Worm (Caenorhabditis elegans) whole organism, L1 larva: ENCODE data around the gene epg-5.

Experiments
- C04F5.9 ChIP-seq: sonication (generic microtip); optimal IDR thresholded peaks from 2 replicates; lab custom pipeline; 2016; ENCODE audit warnings: missing genetic modification characterization, missing compliant biosample characterization
- C34B4.2 ChIP-seq: sonication (generic microtip); optimal IDR thresholded peaks from 2 replicates; lab custom pipeline; 2017; ENCODE audit warnings: mild to moderate bottlenecking, missing genetic modification characterization, missing compliant biosample characterization
- F16B12.6 ChIP-seq: fragments of 150-350 bp; optimal IDR thresholded peaks from 2 replicates; lab custom pipeline; 2014; ENCODE audit warnings: missing biosample characterization, missing genetic modification characterization
- blmp-1 ChIP-seq: fragments of 150-350 bp; optimal IDR thresholded peaks from 2 replicates; lab custom pipeline; 2014; ENCODE audit warnings: missing biosample characterization, missing genetic modification characterization
- ceh-82 ChIP-seq, 3 experiments: fragments of 150-350 bp in 1 of 3; sonication (generic microtip) in 2 of 3; optimal IDR thresholded peaks; 2 replicates each; lab custom pipeline; 2014 to 2017; ENCODE audit warnings: missing biosample characterization in 3 of 3, missing genetic modification characterization in 3 of 3
- ces-1 ChIP-seq: fragments of 150-350 bp; optimal IDR thresholded peaks from 2 replicates; lab custom pipeline; 2014; ENCODE audit warnings: missing biosample characterization, missing genetic modification reagents, missing genetic modification characterization
- dpl-1 ChIP-seq, 3 experiments: fragments of 150-350 bp in 2 of 3; sonication (generic microtip) in 1 of 3; optimal IDR thresholded peaks; 2 replicates each; lab custom pipeline; 2014 to 2017; ENCODE audit warnings: missing biosample characterization in 3 of 3, missing genetic modification characterization in 3 of 3, missing genetic modification reagents in 3 of 3
- dsc-1 ChIP-seq: sonication (generic microtip); optimal IDR thresholded peaks from 2 replicates; lab custom pipeline; 2016; ENCODE audit warnings: mild to moderate bottlenecking, missing genetic modification characterization, missing compliant biosample characterization
- efl-1 ChIP-seq, 4 experiments: fragments of 150-350 bp; optimal IDR thresholded peaks in 3 of 4; peaks in 1 of 4; 1 replicate in 1 of 4; 2 replicates in 3 of 4; lab custom pipeline; 2014; ENCODE audit warnings: missing biosample characterization in 2 of 4, missing genetic modification characterization in 2 of 4, missing genetic modification reagents in 2 of 4
- elt-3 ChIP-seq, 6 experiments: fragments of 150-350 bp in 1 of 6; sonication (generic microtip); optimal IDR thresholded peaks; 2 replicates each; lab custom pipeline; 2017 to 2018; ENCODE audit warnings: missing biosample characterization in 6 of 6, missing genetic modification characterization in 6 of 6, inconsistent platforms in 1 of 6
- fkh-4 ChIP-seq: sonication (generic microtip); optimal IDR thresholded peaks from 2 replicates; lab custom pipeline; 2016; ENCODE audit warnings: missing compliant biosample characterization, missing genetic modification characterization, borderline replicate concordance
- fos-1 ChIP-seq: fragments of 150-350 bp; optimal IDR thresholded peaks from 2 replicates; lab custom pipeline; 2014; ENCODE audit warnings: missing biosample characterization, missing genetic modification characterization
- hlh-4 ChIP-seq: sonication (generic microtip); optimal IDR thresholded peaks from 2 replicates; lab custom pipeline; 2016; ENCODE audit warnings: mild to moderate bottlenecking, missing genetic modification characterization, missing compliant biosample characterization
- hpl-2 ChIP-seq: fragments of 150-350 bp; optimal IDR thresholded peaks from 2 replicates; lab custom pipeline; 2014; ENCODE audit warnings: missing biosample characterization, missing genetic modification reagents, missing genetic modification characterization
- irx-1 ChIP-seq: sonication (generic microtip); optimal IDR thresholded peaks from 2 replicates; lab custom pipeline; 2016; ENCODE audit warnings: missing genetic modification characterization, missing compliant biosample characterization
- isw-1 ChIP-seq: fragments of 200-800 bp; sonication (Bioruptor generic); IDR thresholded peaks from 2 replicates; pipeline ENCODE4 v1.3.6; 2022; ENCODE audit warnings: missing genetic modification characterization, missing compliant biosample characterization
- lin-14 ChIP-seq: fragments of 200-800 bp; sonication (Bioruptor generic); optimal IDR thresholded peaks from 2 replicates; lab custom pipeline; 2018; ENCODE audit warnings: mild to moderate bottlenecking, missing genetic modification characterization, moderate library complexity, missing compliant biosample characterization
- lin-35 ChIP-seq, 2 experiments: fragments of 150-350 bp; optimal IDR thresholded peaks; 2 replicates each; lab custom pipeline; 2014; ENCODE audit warnings: missing biosample characterization in 2 of 2, missing genetic modification characterization in 2 of 2, missing genetic modification reagents in 2 of 2
- lsy-2 ChIP-seq, 2 experiments: fragments of 150-350 bp; optimal IDR thresholded peaks; 2 replicates each; lab custom pipeline; 2014; ENCODE audit warnings: missing biosample characterization in 2 of 2, missing genetic modification characterization in 2 of 2
- mdl-1 ChIP-seq, 2 experiments: fragments of 150-350 bp; optimal IDR thresholded peaks; 2 replicates each; lab custom pipeline; 2014 to 2017; ENCODE audit warnings: missing biosample characterization in 2 of 2, missing genetic modification characterization in 2 of 2, inconsistent platforms in 1 of 2
- nhr-12 ChIP-seq: sonication (generic microtip); optimal IDR thresholded peaks from 2 replicates; lab custom pipeline; 2017; ENCODE audit warnings: missing biosample characterization, missing genetic modification characterization
- nhr-19 ChIP-seq: fragments of 200-800 bp; sonication (Bioruptor generic); conservative IDR thresholded peaks from 2 replicates; pipeline ENCODE4 v1.3.6; 2022; ENCODE audit warnings: missing genetic modification characterization, missing compliant biosample characterization
- nhr-20 ChIP-seq: sonication (generic microtip); optimal IDR thresholded peaks from 2 replicates; lab custom pipeline; 2016; ENCODE audit warnings: mild to moderate bottlenecking, missing genetic modification characterization, missing compliant biosample characterization
- nhr-47 ChIP-seq: sonication (generic microtip); optimal IDR thresholded peaks from 2 replicates; lab custom pipeline; 2016; ENCODE audit warnings: mild to moderate bottlenecking, missing genetic modification characterization, moderate library complexity, missing compliant biosample characterization
- nhr-71 ChIP-seq: sonication (generic microtip); optimal IDR thresholded peaks from 2 replicates; lab custom pipeline; 2016; ENCODE audit warnings: mild to moderate bottlenecking, missing genetic modification characterization, moderate library complexity, missing compliant biosample characterization
- nhr-85 ChIP-seq: sonication (generic microtip); peaks from one replicate; lab custom pipeline; 2016; ENCODE audit warnings: missing genetic modification characterization, inconsistent platforms, missing compliant biosample characterization
- nhr-90 ChIP-seq: sonication (generic microtip); optimal IDR thresholded peaks from 2 replicates; lab custom pipeline; 2016; ENCODE audit warnings: mild to moderate bottlenecking, missing genetic modification characterization, missing compliant biosample characterization; ENCODE audit not compliant: poor library complexity
- pag-3 ChIP-seq: sonication (generic microtip); optimal IDR thresholded peaks from 2 replicates; lab custom pipeline; 2017; ENCODE audit warnings: missing genetic modification characterization, mild to moderate bottlenecking, missing compliant biosample characterization, antibody characterized with exemption, borderline replicate concordance; ENCODE audit not compliant: insufficient read depth
- pax-3 ChIP-seq: fragments of 200-800 bp; sonication (Bioruptor generic); optimal IDR thresholded peaks from 2 replicates; lab custom pipeline; 2018; ENCODE audit warnings: mild to moderate bottlenecking, missing genetic modification characterization, moderate library complexity, missing compliant biosample characterization
- pqm-1 ChIP-seq: sonication (generic microtip); optimal IDR thresholded peaks from 3 replicates; lab custom pipeline; 2017; ENCODE audit warnings: missing biosample characterization, missing genetic modification characterization
- rnt-1 ChIP-seq: sonication (generic microtip); optimal IDR thresholded peaks from 2 replicates; lab custom pipeline; 2016; ENCODE audit warnings: mild to moderate bottlenecking, missing genetic modification characterization, moderate library complexity, missing compliant biosample characterization
- snpc-4 ChIP-seq: fragments of 150-350 bp; optimal IDR thresholded peaks from 2 replicates; lab custom pipeline; 2014; ENCODE audit warnings: missing biosample characterization, missing genetic modification characterization
- snu-23 ChIP-seq: sonication (generic microtip); optimal IDR thresholded peaks from 2 replicates; lab custom pipeline; 2016; ENCODE audit warnings: missing genetic modification characterization, missing compliant biosample characterization
- swsn-7 ChIP-seq: sonication (generic microtip); optimal IDR thresholded peaks from 2 replicates; lab custom pipeline; 2016; ENCODE audit warnings: missing genetic modification characterization, missing compliant biosample characterization
- tbx-2 ChIP-seq: sonication (generic microtip); optimal IDR thresholded peaks from 2 replicates; lab custom pipeline; 2016; ENCODE audit warnings: missing genetic modification characterization, missing compliant biosample characterization
- unc-130 ChIP-seq: fragments of 150-350 bp; optimal IDR thresholded peaks from 2 replicates; lab custom pipeline; 2017; ENCODE audit warnings: missing biosample characterization, missing genetic modification characterization, inconsistent platforms
- unc-62 ChIP-seq: fragments of 150-350 bp; optimal IDR thresholded peaks from 2 replicates; lab custom pipeline; 2014; ENCODE audit warnings: missing biosample characterization, missing genetic modification reagents, missing genetic modification characterization
- unc-86 ChIP-seq: sonication (generic microtip); optimal IDR thresholded peaks from 2 replicates; lab custom pipeline; 2016; ENCODE audit warnings: missing genetic modification characterization, missing compliant biosample characterization
- xbp-1 ChIP-seq: sonication (generic microtip); optimal IDR thresholded peaks from 2 replicates; lab custom pipeline; 2016; ENCODE audit warnings: missing genetic modification characterization, missing compliant biosample characterization
- zip-4 ChIP-seq: fragments of 200-800 bp; sonication (Bioruptor generic); optimal IDR thresholded peaks from 2 replicates; lab custom pipeline; 2018; ENCODE audit warnings: mild to moderate bottlenecking, missing genetic modification characterization, moderate library complexity, missing compliant biosample characterization

Gene epg-5

DNA sequence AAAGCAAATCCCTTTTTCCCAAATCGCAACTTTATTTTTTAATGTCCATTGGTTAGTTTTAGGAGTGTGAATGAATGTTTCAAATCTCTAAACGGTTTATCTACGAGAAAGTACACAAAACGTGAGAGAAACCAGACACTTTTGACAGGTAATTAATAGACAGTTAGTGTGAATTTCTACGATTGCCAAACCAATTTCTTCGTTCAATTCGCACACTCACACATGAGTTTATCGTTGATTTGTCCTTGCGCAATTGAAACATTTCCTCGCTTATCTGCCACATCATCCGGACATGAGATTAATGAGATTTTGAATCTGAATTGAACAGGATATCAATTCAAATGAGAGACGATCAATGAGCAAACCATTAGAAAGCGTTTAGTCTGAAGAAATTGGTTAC lies 1.1 kb upstream of the epg-5 start (continued):
- TF ChIP-seq hpl-2 (GFP tag; lab: Kevin White, UChicago) (no peak), nhr-71 (tag; lab: Kevin White, UChicago) (peak; percentile 19), pag-3 (tag; lab: Kevin White, UChicago) (no peak), lsy-2 (tag; optimal IDR thresholded peaks at IDR 0.05; lab: Kevin White, UChicago) (peak; percentile 0 to 31), C34B4.2 (no peak), isw-1 (no peak), snpc-4 (tag; lab: Kevin White, UChicago) (no peak), dsc-1 (tag; lab: Kevin White, UChicago) (no peak)

DNA sequence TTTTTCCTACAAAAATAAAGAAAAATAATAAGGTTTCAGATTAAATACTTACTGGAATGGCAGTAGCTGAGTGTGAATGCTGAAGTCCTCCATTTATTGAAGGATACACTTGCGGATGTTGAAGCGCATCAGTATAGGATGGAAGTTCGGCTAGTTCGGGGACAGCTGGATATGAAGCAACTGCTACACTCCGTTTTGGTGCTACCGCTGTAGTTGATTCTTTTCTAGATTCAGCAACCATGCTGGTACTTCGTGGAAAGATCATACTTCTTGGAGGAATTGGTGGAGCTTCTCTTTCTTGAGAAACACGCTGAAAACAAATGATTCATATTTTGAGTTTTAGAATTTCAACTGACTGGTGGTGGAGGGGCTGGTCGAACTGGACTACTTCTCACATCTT lies 539 bp downstream of the epg-5 start:
- no peak for TF ChIP-seq pax-3 (tag; lab: Kevin White, UChicago)
- no peak for TF ChIP-seq nhr-12
- no peak for TF ChIP-seq nhr-90 (tag; lab: Kevin White, UChicago)
- TF ChIP-seq hpl-2 (GFP tag; lab: Kevin White, UChicago), result no peak

DNA sequence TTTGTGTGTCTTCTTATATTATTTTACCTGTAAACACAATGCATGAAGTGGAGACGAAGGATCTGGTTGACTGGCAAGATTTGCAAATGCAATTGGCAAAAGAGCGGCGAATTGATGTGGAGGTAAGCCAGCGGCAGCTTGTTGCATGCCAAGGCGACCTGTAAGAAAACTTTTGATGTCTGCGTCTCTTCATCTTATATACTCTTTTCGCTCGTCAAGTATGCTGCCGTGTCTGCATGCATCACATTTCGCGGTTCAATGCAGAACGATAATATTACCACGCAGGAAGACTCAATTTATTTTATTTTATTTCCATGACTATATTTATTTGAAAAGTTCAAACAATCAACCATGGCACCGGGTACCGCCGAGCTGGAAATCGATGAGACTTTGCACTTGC lies 8.2 kb downstream of the epg-5 start, which contains the start of gene vps-33.2:
TSS of gene vps-33.2 (plus strand) at position 244 of the 400 bp plus-strand sequence.
- TF ChIP-seq lin-35 (GFP tag; optimal IDR thresholded peaks at IDR 0.05; lab: Kevin White, UChicago) (peak; percentile 42 to 71), snu-23 (peak; percentile 60), fkh-4 (tag; lab: Kevin White, UChicago) (no peak), unc-86 (tag; lab: Kevin White, UChicago) (peak; percentile 40), blmp-1 (peak; percentile 4), ces-1 (GFP tag; lab: Kevin White, UChicago) (no peak), lin-14 (GFP tag; lab: Kevin White, UChicago) (peak; percentile 35), hlh-4 (tag; lab: Kevin White, UChicago) (no peak), pqm-1 (tag; lab: Kevin White, UChicago) (no peak), nhr-20 (tag; lab: Kevin White, UChicago) (peak; percentile 57), nhr-90 (tag; lab: Kevin White, UChicago) (peak; percentile 0), C04F5.9 (tag; lab: Kevin White, UChicago) (peak; percentile 13), swsn-7 (tag; lab: Kevin White, UChicago) (peak; percentile 61), irx-1 (tag; lab: Kevin White, UChicago) (peak; percentile 8), hpl-2 (GFP tag; lab: Kevin White, UChicago) (no peak), nhr-47 (tag; lab: Kevin White, UChicago) (peak; percentile 66), unc-130 (tag; lab: Kevin White, UChicago) (peak; percentile 27), F16B12.6 (peak; percentile 95), fos-1 (tag; lab: Kevin White, UChicago) (peak; percentile 42), zip-4 (GFP tag; lab: Kevin White, UChicago) (no peak), efl-1 (optimal IDR thresholded peaks at IDR 0.05; lab: Kevin White, UChicago) (peak; percentile 61 to 71), efl-1 (GFP tag; optimal IDR thresholded peaks at IDR 0.05 in 1 of 2; lab: Kevin White, UChicago) (peak; percentile 60 to 95), ceh-82 (tag; optimal IDR thresholded peaks at IDR 0.05; lab: Kevin White, UChicago) (peak in 2 of 3 experiments; percentile 6 to 32), nhr-85 (tag; lab: Kevin White, UChicago) (peak; percentile 57), rnt-1 (tag; lab: Kevin White, UChicago) (peak; percentile 68), lsy-2 (tag; optimal IDR thresholded peaks at IDR 0.05; lab: Kevin White, UChicago) (peak; percentile 55 to 61), elt-3 (tag; optimal IDR thresholded peaks at IDR 0.05; lab: Kevin White, UChicago) (peak in 1 of 6 experiments; percentile 6), nhr-19 (peak; percentile 53), pag-3 (tag; lab: Kevin White, UChicago) (peak; percentile 25), nhr-71 (tag; lab: Kevin White, UChicago) (peak; percentile 68), xbp-1 (tag; lab: Kevin White, UChicago) (peak; percentile 33), mdl-1 (tag; optimal IDR thresholded peaks at IDR 0.05; lab: Kevin White, UChicago) (peak in 1 of 2 experiments; percentile 58), unc-62 (GFP tag; lab: Kevin White, UChicago) (no peak), dsc-1 (tag; lab: Kevin White, UChicago) (peak; percentile 36), dpl-1 (GFP tag; optimal IDR thresholded peaks at IDR 0.05; lab: Kevin White, UChicago) (peak; percentile 23 to 62 (median 60)), tbx-2 (tag; lab: Kevin White, UChicago) (peak; percentile 63)
- TF ChIP-seq, all 84 proteins: peak for 28
